Fruit fly (Drosophila melanogaster) whole organism, pupa: ENCODE measurements around the gene RpS7.

Experiments used
- CG10348 ChIP-seq: fragments of 200-800 bp; sonication (Bioruptor generic); IDR thresholded peaks from 2 replicates; pipeline ENCODE4 v1.3.6; 2022; ENCODE audit warnings: missing biosample characterization, missing genetic modification characterization
- CG12605 ChIP-seq: fragments of 200-800 bp; sonication (Bioruptor generic); IDR thresholded peaks from 2 replicates; pipeline ENCODE4 v1.3.6; 2022; ENCODE audit warnings: missing biosample characterization, missing genetic modification characterization
- CG13204 ChIP-seq: fragments of 200-800 bp; sonication (Bioruptor generic); optimal IDR thresholded peaks from 2 replicates; lab custom pipeline; 2018; ENCODE audit warnings: missing biosample characterization, mild to moderate bottlenecking, missing genetic modification characterization, moderate library complexity
- CG14655 ChIP-seq: fragments of 200-800 bp; sonication (Bioruptor generic); optimal IDR thresholded peaks from 3 replicates; lab custom pipeline; 2017; ENCODE audit warnings: mild to moderate bottlenecking, missing biosample characterization, missing genetic modification reagents, missing genetic modification characterization
- CG15710 ChIP-seq: fragments of 200-800 bp; sonication (Bioruptor generic); optimal IDR thresholded peaks from 2 replicates; lab custom pipeline; 2018; ENCODE audit warnings: missing biosample characterization, mild to moderate bottlenecking, missing genetic modification characterization, moderate library complexity
- CG17806 ChIP-seq: fragments of 200-800 bp; sonication (Bioruptor generic); optimal IDR thresholded peaks from 2 replicates; lab custom pipeline; 2018; ENCODE audit warnings: missing biosample characterization, mild to moderate bottlenecking, missing genetic modification characterization, moderate library complexity
- CG32121 ChIP-seq: fragments of 200-800 bp; sonication (Bioruptor generic); IDR thresholded peaks from 2 replicates; pipeline ENCODE4 v1.3.6; 2022; ENCODE audit warnings: missing biosample characterization, missing genetic modification characterization
- CG34367 ChIP-seq: fragments of 200-800 bp; sonication (Bioruptor generic); optimal IDR thresholded peaks from 2 replicates; lab custom pipeline; 2018; ENCODE audit warnings: missing biosample characterization, mild to moderate bottlenecking, missing genetic modification characterization
- CG4496 ChIP-seq: fragments of 200-800 bp; sonication (Bioruptor generic); IDR thresholded peaks from 3 replicates; pipeline ENCODE4 v1.3.6; 2022; ENCODE audit warnings: missing biosample characterization, missing genetic modification characterization
- CG8159 ChIP-seq: fragments of 200-800 bp; sonication (Bioruptor generic); optimal IDR thresholded peaks from 3 replicates; lab custom pipeline; 2018; ENCODE audit warnings: missing biosample characterization, mild to moderate bottlenecking, missing genetic modification characterization, moderate library complexity
- CG8301 ChIP-seq: fragments of 200-800 bp; sonication (Bioruptor generic); optimal IDR thresholded peaks from 2 replicates; lab custom pipeline; 2018; ENCODE audit warnings: missing biosample characterization, mild to moderate bottlenecking, missing genetic modification characterization
- CG9948 ChIP-seq: fragments of 200-800 bp; sonication (Bioruptor generic); optimal IDR thresholded peaks from 2 replicates; lab custom pipeline; 2018; ENCODE audit warnings: missing biosample characterization, mild to moderate bottlenecking, missing genetic modification characterization, moderate library complexity
- D1 ChIP-seq: fragments of 200-800 bp; sonication (Bioruptor generic); optimal IDR thresholded peaks from 2 replicates; lab custom pipeline; 2018; ENCODE audit warnings: missing biosample characterization, mild to moderate bottlenecking, missing genetic modification characterization, moderate library complexity
- EcR ChIP-seq: fragments of 200-800 bp; sonication (Bioruptor generic); optimal IDR thresholded peaks from 3 replicates; lab custom pipeline; 2019; ENCODE audit warnings: missing biosample characterization, missing genetic modification characterization, mild to moderate bottlenecking, moderate library complexity, missing genetic modification reagents
- Ets98B ChIP-seq: fragments of 200-800 bp; sonication (Bioruptor generic); IDR thresholded peaks from 2 replicates; pipeline ENCODE4 v1.3.6; 2022; ENCODE audit warnings: missing biosample characterization, missing genetic modification characterization
- Pif1A ChIP-seq: fragments of 200-800 bp; sonication (Bioruptor generic); optimal IDR thresholded peaks from 3 replicates; lab custom pipeline; 2016; ENCODE audit warnings: missing biosample characterization, missing genetic modification characterization
- Pif1B ChIP-seq: fragments of 200-800 bp; sonication (Bioruptor generic); optimal IDR thresholded peaks from 3 replicates; lab custom pipeline; 2016; ENCODE audit warnings: missing biosample characterization, missing genetic modification characterization
- Snoo ChIP-seq: fragments of 200-800 bp; sonication (Bioruptor generic); optimal IDR thresholded peaks from 3 replicates; lab custom pipeline; 2017; ENCODE audit warnings: missing biosample characterization, mild to moderate bottlenecking, missing genetic modification characterization, inconsistent platforms
- fd96Ca ChIP-seq: fragments of 200-800 bp; sonication (Bioruptor generic); IDR thresholded peaks from 3 replicates; pipeline ENCODE4 v1.3.6; 2022; ENCODE audit warnings: missing biosample characterization, missing genetic modification characterization
- gl ChIP-seq: fragments of 200-800 bp; sonication (Bioruptor generic); optimal IDR thresholded peaks from 2 replicates; lab custom pipeline; 2018; ENCODE audit warnings: missing biosample characterization, mild to moderate bottlenecking, missing genetic modification characterization
- rn ChIP-seq: fragments of 200-800 bp; sonication (Bioruptor generic); IDR thresholded peaks from 2 replicates; pipeline ENCODE4 v1.3.6; 2022; ENCODE audit warnings: missing biosample characterization, missing genetic modification characterization

The RpS7 gene

dm6 chr3R:30191047-30191446 is 17.8 kb downstream of the RpS7 start, which contains the start of gene CG9747:
Gene CG9747 (minus strand): TSS chr3R:30191252.
- no peak for TF ChIP-seq CG17806
- no peak for TF ChIP-seq Pif1A
- TF ChIP-seq CG8301, result no peak
- TF ChIP-seq CG9948 (tag; lab: Kevin White, UChicago), result no peak
- TF ChIP-seq CG4496 (GFP tag; lab: Robert Waterston, UW), result no peak
- no peak for TF ChIP-seq CG8159 (tag; lab: Kevin White, UChicago)
- peak; percentile 18 for TF ChIP-seq EcR

dm6 chr3R:30189836-30190235 is 19.0 kb downstream of the RpS7 start:
- TF ChIP-seq CG34367 (peak; percentile 41), CG12605 (no peak), CG4496 (GFP tag; lab: Robert Waterston, UW) (peak; percentile 59; the same call in 2 of the 3 replicates), CG32121 (GFP tag; lab: Robert Waterston, UW) (peak; percentile 35; the same call in 1 of the 2 replicates), D1 (tag; lab: Kevin White, UChicago) (no peak), CG13204 (no peak), CG14655 (GFP tag; lab: Kevin White, UChicago) (peak; percentile 37), Ets98B (GFP tag; lab: Robert Waterston, UW) (peak; percentile 29; the same call in 1 of the 2 replicates), gl (tag; lab: Kevin White, UChicago) (peak; percentile 35), EcR (no peak), CG8159 (tag; lab: Kevin White, UChicago) (peak; percentile 69), Pif1B (peak; percentile 51), Pif1A (peak; percentile 67), Snoo (tag; lab: Kevin White, UChicago) (peak; percentile 65), CG17806 (peak; percentile 67), rn (GFP tag; lab: Robert Waterston, UW) (no peak), CG9948 (tag; lab: Kevin White, UChicago) (peak; percentile 62), fd96Ca (peak; percentile 58; the same call in 1 of the 3 replicates), CG15710 (peak; percentile 59), CG8301 (peak; percentile 31), CG10348 (GFP tag; lab: Robert Waterston, UW) (no peak)

DNA sequence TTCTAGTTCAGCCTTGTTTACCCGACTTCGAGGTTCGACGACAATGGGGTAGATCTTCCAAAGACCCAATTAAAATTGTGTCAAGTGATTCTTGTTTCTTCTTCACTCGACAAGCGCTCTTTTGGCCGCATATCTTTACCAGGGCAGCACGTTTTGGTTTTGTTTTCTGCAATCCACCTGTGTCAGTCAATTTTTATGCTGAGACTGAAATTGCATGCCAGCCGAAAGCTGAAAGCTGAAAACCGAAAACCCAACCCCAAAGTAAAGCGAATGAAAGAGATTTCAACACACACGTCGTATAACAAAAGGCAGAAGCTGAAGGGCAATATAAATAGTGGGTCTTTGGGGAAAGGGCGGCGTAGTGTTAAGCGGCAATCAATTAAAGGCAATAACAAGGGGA is 19.4 kb downstream of the RpS7 start:
- TF ChIP-seq fd96Ca (no peak), Ets98B (GFP tag; lab: Robert Waterston, UW) (no peak), EcR (no peak), CG8301 (no peak), CG8159 (tag; lab: Kevin White, UChicago) (no peak), D1 (tag; lab: Kevin White, UChicago) (no peak), CG17806 (no peak), gl (tag; lab: Kevin White, UChicago) (no peak), CG10348 (GFP tag; lab: Robert Waterston, UW) (no peak), CG15710 (no peak)

DNA sequence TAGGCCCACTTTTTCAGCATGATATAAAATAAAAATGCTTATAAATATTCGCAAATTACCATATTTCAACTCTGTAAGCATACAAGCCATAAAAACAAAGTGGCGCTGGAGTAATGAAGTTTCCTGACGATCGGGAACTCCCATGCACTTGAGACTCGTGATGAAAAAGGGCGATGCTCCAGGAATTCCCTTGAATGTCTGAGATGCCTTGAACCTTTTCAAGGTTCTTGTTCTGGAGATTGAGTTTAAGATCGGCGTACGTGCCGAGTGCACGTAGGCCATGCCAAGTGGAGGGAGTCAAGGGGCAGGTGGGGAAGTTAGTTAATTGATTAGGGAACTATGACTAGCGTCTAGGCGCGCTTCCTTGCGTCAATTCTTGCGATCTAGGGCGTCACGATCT is 24.9 kb downstream of the RpS7 start:
- TF ChIP-seq CG15710 (no peak), EcR (peak; percentile 90)

DNA sequence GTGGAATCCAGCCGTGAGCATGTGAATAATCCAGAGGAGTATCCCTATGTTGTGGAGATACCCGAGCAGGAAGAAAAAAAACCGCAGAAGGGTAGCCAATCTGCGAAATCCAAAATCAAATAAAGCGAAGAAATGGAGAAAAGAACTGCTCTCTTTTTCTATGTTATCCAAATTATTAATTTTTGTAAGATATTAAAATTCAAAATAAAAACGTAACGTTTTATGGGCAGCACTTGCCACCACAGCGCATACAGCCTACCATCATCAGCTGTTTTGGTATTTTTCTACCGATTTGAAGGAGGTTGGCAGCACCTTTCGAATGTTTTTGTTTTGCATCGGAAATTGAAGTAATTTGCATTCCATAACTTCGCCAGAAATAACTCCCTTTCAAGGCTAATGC is 28.9 kb downstream of the RpS7 start, which contains the start of gene Bet5:
TSS of gene Bet5 (plus strand) at position 299 of the 400 bp plus-strand sequence.
- no peak for TF ChIP-seq CG10348 (GFP tag; lab: Robert Waterston, UW)
- no peak for TF ChIP-seq CG34367
- TF ChIP-seq CG14655 (GFP tag; lab: Kevin White, UChicago), result no peak
- no peak for TF ChIP-seq rn (GFP tag; lab: Robert Waterston, UW)
- no peak for TF ChIP-seq CG32121 (GFP tag; lab: Robert Waterston, UW)
- TF ChIP-seq gl (tag; lab: Kevin White, UChicago), result no peak
- TF ChIP-seq Pif1A, result no peak

DNA sequence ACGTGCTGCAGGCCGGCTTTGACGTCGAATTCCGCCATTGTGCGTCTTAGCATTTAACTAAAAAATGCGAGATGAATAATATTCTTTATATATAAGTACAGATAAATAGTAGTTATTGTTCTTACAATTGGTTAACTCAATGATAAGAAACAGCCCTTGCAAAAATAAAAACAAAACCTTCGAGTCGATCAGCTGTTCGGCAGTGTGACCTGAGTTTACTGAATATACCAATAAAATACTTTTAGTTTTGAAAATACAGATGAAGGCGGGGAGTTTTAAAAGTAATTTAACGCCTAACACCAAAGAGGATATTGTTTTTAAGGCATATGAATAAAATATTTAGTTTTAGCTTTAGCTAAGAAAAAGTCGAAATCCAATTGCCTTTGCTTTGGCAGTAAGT is 31.3 kb downstream of the RpS7 start, which contains the start of the genes CG1983 and CG15530:
TSS of gene CG1983 (minus strand) at position 207 of the 400 bp plus-strand sequence.
TSS of gene CG15530 (plus strand) at position 384 of the 400 bp plus-strand sequence.
- TF ChIP-seq fd96Ca, result no peak
- no peak for TF ChIP-seq CG13204
- TF ChIP-seq CG9948 (tag; lab: Kevin White, UChicago), result no peak
- TF ChIP-seq CG15710, result no peak
- TF ChIP-seq CG10348 (GFP tag; lab: Robert Waterston, UW), result no peak
- no peak for TF ChIP-seq CG32121 (GFP tag; lab: Robert Waterston, UW)
- no peak for TF ChIP-seq Pif1B
- no peak for TF ChIP-seq CG34367
- no peak for TF ChIP-seq CG4496 (GFP tag; lab: Robert Waterston, UW)
- no peak for TF ChIP-seq D1 (tag; lab: Kevin White, UChicago)
- no peak for TF ChIP-seq gl (tag; lab: Kevin White, UChicago)
- no peak for TF ChIP-seq CG12605
- no peak for TF ChIP-seq CG8159 (tag; lab: Kevin White, UChicago)

DNA sequence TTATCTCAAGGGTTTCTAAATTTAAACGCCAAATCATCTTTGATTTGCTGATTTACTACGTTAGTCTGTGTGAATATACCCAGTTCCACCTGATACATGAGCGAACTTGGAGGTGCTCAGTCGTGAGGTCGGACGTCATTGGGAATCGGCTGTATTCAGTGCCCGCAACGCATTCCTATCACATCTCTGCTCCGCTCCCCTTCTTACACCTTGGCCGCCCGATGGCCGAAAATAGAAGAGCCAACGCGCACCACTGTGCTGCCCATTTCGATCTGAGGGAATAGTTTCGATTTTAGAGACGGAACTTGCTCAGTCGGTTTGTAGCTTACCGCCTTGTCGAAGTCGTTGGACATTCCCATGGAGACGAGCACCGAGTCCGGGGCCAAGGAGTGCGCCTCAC is 32.5 kb downstream of the RpS7 start:
- TF ChIP-seq CG8159 (tag; lab: Kevin White, UChicago) (no peak), CG10348 (GFP tag; lab: Robert Waterston, UW) (no peak), CG32121 (GFP tag; lab: Robert Waterston, UW) (no peak), Ets98B (GFP tag; lab: Robert Waterston, UW) (no peak), fd96Ca (no peak), CG17806 (no peak), Snoo (tag; lab: Kevin White, UChicago) (no peak), EcR (no peak), gl (tag; lab: Kevin White, UChicago) (no peak), CG4496 (GFP tag; lab: Robert Waterston, UW) (no peak), CG13204 (no peak), Pif1A (no peak), CG15710 (no peak), CG14655 (GFP tag; lab: Kevin White, UChicago) (no peak), D1 (tag; lab: Kevin White, UChicago) (no peak), CG8301 (no peak)
